Worm (Caenorhabditis elegans) whole organism, young adult: ENCODE measurements around the gene nsun-5.

Experiments
- D2030.7 ChIP-seq: fragments of 200-800 bp; sonication (Bioruptor generic); IDR thresholded peaks from 2 replicates; pipeline ENCODE4 v1.3.6; 2022; ENCODE audit warnings: missing genetic modification reagents, missing genetic modification characterization, missing compliant biosample characterization
- F33H1.4 ChIP-seq: fragments of 200-800 bp; sonication (Bioruptor generic); IDR thresholded peaks from 2 replicates; pipeline ENCODE4 v1.3.6; 2022; ENCODE audit warnings: missing genetic modification reagents, missing genetic modification characterization, missing compliant biosample characterization
- F39B2.1 ChIP-seq: fragments of 200-800 bp; sonication (Bioruptor generic); IDR thresholded peaks from 2 replicates; pipeline ENCODE4 v1.3.6; 2022; ENCODE audit warnings: missing genetic modification reagents, missing genetic modification characterization, missing compliant biosample characterization
- F52B5.7 ChIP-seq: sonication (generic microtip); optimal IDR thresholded peaks from 2 replicates; lab custom pipeline; 2016; ENCODE audit warnings: mild to moderate bottlenecking, missing genetic modification characterization, missing compliant biosample characterization
- F57A8.1 ChIP-seq: fragments of 200-800 bp; sonication (Bioruptor generic); optimal IDR thresholded peaks from 2 replicates; lab custom pipeline; 2018; ENCODE audit warnings: mild to moderate bottlenecking, missing genetic modification characterization, moderate library complexity, missing compliant biosample characterization
- Y53F4B.3 ChIP-seq: fragments of 200-800 bp; sonication (Bioruptor generic); IDR thresholded peaks from 2 replicates; pipeline ENCODE4 v1.3.6; 2022; ENCODE audit warnings: missing genetic modification reagents, missing genetic modification characterization, missing compliant biosample characterization
- Y53G8AR.9 ChIP-seq: fragments of 200-800 bp; sonication (Bioruptor generic); conservative IDR thresholded peaks from 2 replicates; pipeline ENCODE4 v1.3.6; 2022; ENCODE audit warnings: missing genetic modification reagents, missing genetic modification characterization, missing compliant biosample characterization
- attf-3 ChIP-seq: fragments of 200-800 bp; sonication (Bioruptor generic); conservative IDR thresholded peaks from 2 replicates; pipeline ENCODE4 v1.3.6; 2022; ENCODE audit warnings: missing genetic modification reagents, missing genetic modification characterization, missing compliant biosample characterization
- cebp-2 ChIP-seq: fragments of 200-800 bp; sonication (Bioruptor generic); IDR thresholded peaks from 2 replicates; pipeline ENCODE4 v1.3.6; 2022; ENCODE audit warnings: missing genetic modification characterization, missing compliant biosample characterization
- ceh-40 ChIP-seq: fragments of 200-800 bp; sonication (Bioruptor generic); IDR thresholded peaks from 2 replicates; pipeline ENCODE4 v1.3.6; 2022; ENCODE audit warnings: missing genetic modification characterization, missing compliant biosample characterization
- ceh-58 ChIP-seq: fragments of 200-800 bp; sonication (Bioruptor generic); IDR thresholded peaks from 2 replicates; pipeline ENCODE4 v1.3.6; 2022; ENCODE audit warnings: missing genetic modification characterization, missing compliant biosample characterization
- ceh-79 ChIP-seq: sonication (generic microtip); optimal IDR thresholded peaks from 2 replicates; lab custom pipeline; 2017; ENCODE audit warnings: mild to moderate bottlenecking, missing genetic modification characterization, missing compliant biosample characterization
- ceh-91 ChIP-seq: fragments of 200-800 bp; sonication (Bioruptor generic); IDR thresholded peaks from 2 replicates; pipeline ENCODE4 v1.3.6; 2022; ENCODE audit warnings: missing genetic modification reagents, missing genetic modification characterization, missing compliant biosample characterization
- dpl-1 ChIP-seq: fragments of 150-350 bp; optimal IDR thresholded peaks from 2 replicates; lab custom pipeline; 2014; ENCODE audit warnings: missing biosample characterization, missing genetic modification reagents, missing genetic modification characterization
- efl-1 ChIP-seq: fragments of 150-350 bp; optimal IDR thresholded peaks from 2 replicates; lab custom pipeline; 2014; ENCODE audit warnings: missing biosample characterization, missing genetic modification reagents, missing genetic modification characterization
- egl-18 ChIP-seq: fragments of 200-800 bp; sonication (Bioruptor generic); IDR thresholded peaks from 2 replicates; pipeline ENCODE4 v1.3.6; 2022; ENCODE audit warnings: missing genetic modification reagents, missing genetic modification characterization, missing compliant biosample characterization
- fkh-3 ChIP-seq: sonication (generic microtip); optimal IDR thresholded peaks from 2 replicates; lab custom pipeline; 2016; ENCODE audit warnings: mild to moderate bottlenecking, missing genetic modification characterization, missing compliant biosample characterization
- gei-17 ChIP-seq: fragments of 200-800 bp; sonication (Bioruptor generic); optimal IDR thresholded peaks from 2 replicates; lab custom pipeline; 2018; ENCODE audit warnings: mild to moderate bottlenecking, missing genetic modification characterization, missing compliant biosample characterization
- hsf-1 ChIP-seq: fragments of 200-800 bp; sonication (Bioruptor generic); IDR thresholded peaks from 2 replicates; pipeline ENCODE4 v1.3.6; 2022; ENCODE audit warnings: missing genetic modification reagents, missing genetic modification characterization, missing compliant biosample characterization
- lag-1 ChIP-seq: fragments of 200-800 bp; sonication (Bioruptor generic); IDR thresholded peaks from 2 replicates; pipeline ENCODE4 v1.3.6; 2022; ENCODE audit warnings: missing genetic modification reagents, missing genetic modification characterization, missing compliant biosample characterization
- let-607 ChIP-seq, 2 experiments: fragments of 200-800 bp in 1 of 2; sonication (Bioruptor generic) in 1 of 2; sonication (generic microtip) in 1 of 2; optimal IDR thresholded peaks; 2 replicates each; lab custom pipeline; 2016 to 2018; ENCODE audit warnings: mild to moderate bottlenecking in 2 of 2, missing compliant biosample characterization in 2 of 2, missing genetic modification characterization in 2 of 2, moderate library complexity in 2 of 2, missing genotype in 1 of 2
- lin-40 ChIP-seq: sonication (generic microtip); optimal IDR thresholded peaks from 2 replicates; lab custom pipeline; 2016; ENCODE audit warnings: missing genetic modification characterization, mild to moderate bottlenecking, missing compliant biosample characterization, missing genotype, missing genetic modification reagents
- lin-54 ChIP-seq: fragments of 200-800 bp; sonication (Bioruptor generic); optimal IDR thresholded peaks from 2 replicates; lab custom pipeline; 2018; ENCODE audit warnings: mild to moderate bottlenecking, missing genetic modification characterization, missing compliant biosample characterization
- lsl-1 ChIP-seq: fragments of 200-800 bp; sonication (Bioruptor generic); optimal IDR thresholded peaks from 2 replicates; lab custom pipeline; 2018; ENCODE audit warnings: mild to moderate bottlenecking, missing genetic modification characterization, moderate library complexity, missing compliant biosample characterization
- mes-4 ChIP-seq: sonication (generic microtip); optimal IDR thresholded peaks from 2 replicates; lab custom pipeline; 2016; ENCODE audit warnings: missing genotype, missing genetic modification characterization, missing compliant biosample characterization
- mxl-1 ChIP-seq: sonication (generic microtip); optimal IDR thresholded peaks from 2 replicates; lab custom pipeline; 2016; ENCODE audit warnings: missing genetic modification characterization, missing compliant biosample characterization
- sdz-38 ChIP-seq: sonication (generic microtip); optimal IDR thresholded peaks from 2 replicates; lab custom pipeline; 2016; ENCODE audit warnings: missing genotype, missing genetic modification characterization, missing compliant biosample characterization
- sptf-2 ChIP-seq: fragments of 200-800 bp; sonication (Bioruptor generic); optimal IDR thresholded peaks from 2 replicates; lab custom pipeline; 2018; ENCODE audit warnings: mild to moderate bottlenecking, missing genetic modification characterization, missing compliant biosample characterization
- ztf-6 ChIP-seq: fragments of 200-800 bp; sonication (Bioruptor generic); IDR thresholded peaks from 2 replicates; pipeline ENCODE4 v1.3.6; 2022; ENCODE audit warnings: missing genetic modification reagents, missing genetic modification characterization, missing compliant biosample characterization

nsun-5 gene

ce11 chrII:15010366-15011235, 41.2 kb downstream of the nsun-5 start, which contains the start of the genes Y53F4B.9 and Y53F4B.11 (continued):
- TF ChIP-seq dpl-1 (GFP tag; lab: Kevin White, UChicago) (peak; percentile 99), cebp-2 (no peak), attf-3 (peak; percentile 82), hsf-1 (GFP tag; lab: Robert Waterston, UW) (peak; percentile 94), ztf-6 (GFP tag; lab: Robert Waterston, UW) (no peak), Y53G8AR.9 (GFP tag; lab: Robert Waterston, UW) (peak; percentile 90), ceh-79 (tag; lab: Kevin White, UChicago) (no peak), mxl-1 (tag; lab: Kevin White, UChicago) (no peak)

- TF ChIP-seq F52B5.7 (tag; lab: Kevin White, UChicago) (no peak), fkh-3 (tag; lab: Kevin White, UChicago) (no peak), egl-18 (GFP tag; lab: Robert Waterston, UW) (no peak), F39B2.1 (GFP tag; lab: Robert Waterston, UW) (no peak), lin-40 (no peak), sdz-38 (tag; lab: Kevin White, UChicago) (no peak)
Observed at ce11 chrII:15014380-15014779, 45.0 kb downstream of the nsun-5 start, which contains the start of gene Y53F4B.51. Gene Y53F4B.51 (minus strand): TSS chrII:15014442.

ce11 chrII:15015669-15016068, 46.3 kb downstream of the nsun-5 start:
- TF ChIP-seq gei-17 (GFP tag; lab: Kevin White, UChicago): no peak

ce11 chrII:15018923-15019322, 49.5 kb downstream of the nsun-5 start, which contains the start of gene Y53F4B.12:
Gene Y53F4B.12 (plus strand): TSS chrII:15019223.
- TF ChIP-seq ceh-40 (GFP tag; lab: Robert Waterston, UW): no peak
- no peak for TF ChIP-seq lag-1
- TF ChIP-seq mes-4 (tag; lab: Kevin White, UChicago): no peak
- TF ChIP-seq Y53G8AR.9 (GFP tag; lab: Robert Waterston, UW): no peak

- TF ChIP-seq sptf-2 (GFP tag; lab: Kevin White, UChicago) (no peak), D2030.7 (peak; percentile 51; the same call in 1 of the 2 replicates), lsl-1 (GFP tag; lab: Kevin White, UChicago) (peak; percentile 50), lin-54 (peak; percentile 65), F57A8.1 (GFP tag; lab: Kevin White, UChicago) (no peak), dpl-1 (GFP tag; lab: Kevin White, UChicago) (peak; percentile 50), efl-1 (peak; percentile 73), let-607 (tag; optimal IDR thresholded peaks at IDR 0.05; lab: Kevin White, UChicago) (no peak), F33H1.4 (peak; percentile 65), ceh-58 (GFP tag; lab: Robert Waterston, UW) (no peak), ceh-91 (peak; percentile 45; the same call in 1 of the 2 replicates), Y53F4B.3 (GFP tag; lab: Robert Waterston, UW) (no peak)
- TF ChIP-seq, all 124 proteins: peak for 7
Observed at ce11 chrII:15025100-15025499, 55.7 kb downstream of the nsun-5 start.
